Worm (Caenorhabditis elegans): ENCODE measurements around the gene sod-4.

Gene sod-4

ce11 chrIII:9467857-9468256, 32.3 kb downstream of the sod-4 start, which contains the start of gene tag-342:
Gene tag-342, plus strand, starts transcription at chrIII:9468157.
- TF ChIP-seq ZK546.5 (tag; optimal IDR thresholded peaks at IDR 0.05) (no peak), nhr-11 (tag; optimal IDR thresholded peaks at IDR 0.05) (no peak), nfya-1 (tag; optimal IDR thresholded peaks at IDR 0.05; ENCODE audit: insufficient read depth) (no peak), ceh-28 (tag; optimal IDR thresholded peaks at IDR 0.05) (no peak)

ce11 chrIII:9467095-9467494, 33.1 kb downstream of the sod-4 start, which contains the start of gene baf-1:
Gene baf-1, plus strand, starts transcription at chrIII:9467464.
- peak; percentile 30 for TF ChIP-seq skn-1 (tag; optimal IDR thresholded peaks at IDR 0.05)
- TF ChIP-seq nhr-12 (tag; optimal IDR thresholded peaks at IDR 0.05): no peak
- TF ChIP-seq hmg-11 (tag; optimal IDR thresholded peaks at IDR 0.05): peak; percentile 27
- TF ChIP-seq mdl-1 (tag; optimal IDR thresholded peaks at IDR 0.05): no peak
- no peak for TF ChIP-seq daf-12 (tag; optimal IDR thresholded peaks at IDR 0.05)
- TF ChIP-seq lin-39 (tag; optimal IDR thresholded peaks at IDR 0.05): peak; percentile 13
- TF ChIP-seq lin-15B (tag; optimal IDR thresholded peaks at IDR 0.05): peak; percentile 78
- no peak for TF ChIP-seq mml-1 (tag; optimal IDR thresholded peaks at IDR 0.05)
- TF ChIP-seq pha-4 (tag; optimal IDR thresholded peaks at IDR 0.05): peak; percentile 84
- peak; percentile 74 for TF ChIP-seq nhr-25 (tag; optimal IDR thresholded peaks at IDR 0.05)
- peak; percentile 50 for TF ChIP-seq elt-2 (tag; optimal IDR thresholded peaks at IDR 0.05)
- TF ChIP-seq unc-62 (GFP tag; optimal IDR thresholded peaks at IDR 0.05): no peak
- TF ChIP-seq ama-1 (optimal IDR thresholded peaks at IDR 0.05): peak; percentile 12
- TF ChIP-seq lsy-12 (tag; optimal IDR thresholded peaks at IDR 0.05): no peak
- TF ChIP-seq elt-1 (tag; optimal IDR thresholded peaks at IDR 0.05): no peak
- peak; percentile 70 for TF ChIP-seq nfya-1 (tag; optimal IDR thresholded peaks at IDR 0.05; ENCODE audit: insufficient read depth)
- peak; percentile 68 for TF ChIP-seq nhr-23 (tag; optimal IDR thresholded peaks at IDR 0.05)
- TF ChIP-seq nhr-11 (tag; optimal IDR thresholded peaks at IDR 0.05): no peak
- peak; percentile 49 for TF ChIP-seq nhr-43 (tag; optimal IDR thresholded peaks at IDR 0.05; ENCODE audit: poor library complexity, severe bottlenecking)
- TF ChIP-seq pqm-1 (tag; optimal IDR thresholded peaks at IDR 0.05): peak; percentile 16
- peak; percentile 51 for TF ChIP-seq snpc-4 (tag; optimal IDR thresholded peaks at IDR 0.05)
- peak; percentile 27 for TF ChIP-seq jun-1 (tag; optimal IDR thresholded peaks at IDR 0.05)
- TF ChIP-seq R02D3.7 (tag; optimal IDR thresholded peaks at IDR 0.05): peak; percentile 23
- TF ChIP-seq egl-27 (tag; optimal IDR thresholded peaks at IDR 0.05): no peak
- no peak for TF ChIP-seq nhr-237 (tag; optimal IDR thresholded peaks at IDR 0.05)
- TF ChIP-seq tbx-2 (tag; optimal IDR thresholded peaks at IDR 0.05): no peak
- TF ChIP-seq ceh-28 (tag; optimal IDR thresholded peaks at IDR 0.05): peak; percentile 51

ce11 chrIII:9465865-9466264, 34.3 kb downstream of the sod-4 start, which contains the start of gene B0464.6:
Gene B0464.6, minus strand, starts transcription at chrIII:9465965.
- no peak for TF ChIP-seq hmg-11 (tag; optimal IDR thresholded peaks at IDR 0.05)
- no peak for TF ChIP-seq tbx-2 (tag; optimal IDR thresholded peaks at IDR 0.05)
- TF ChIP-seq mml-1 (tag; optimal IDR thresholded peaks at IDR 0.05): no peak
- no peak for TF ChIP-seq nhr-12 (tag; optimal IDR thresholded peaks at IDR 0.05)
- TF ChIP-seq ceh-28 (tag; optimal IDR thresholded peaks at IDR 0.05): no peak
- TF ChIP-seq lin-15B (tag; optimal IDR thresholded peaks at IDR 0.05): no peak
- TF ChIP-seq fkh-2 (tag; optimal IDR thresholded peaks at IDR 0.05): no peak
- no peak for TF ChIP-seq nhr-25 (tag; optimal IDR thresholded peaks at IDR 0.05)
- TF ChIP-seq skn-1 (tag; optimal IDR thresholded peaks at IDR 0.05): no peak
- TF ChIP-seq zag-1 (tag; optimal IDR thresholded peaks at IDR 0.05): no peak
- no peak for TF ChIP-seq elt-3 (tag; optimal IDR thresholded peaks at IDR 0.05)
- TF ChIP-seq pqm-1 (tag; optimal IDR thresholded peaks at IDR 0.05): no peak
- TF ChIP-seq elt-2 (tag; optimal IDR thresholded peaks at IDR 0.05): no peak

- TF ChIP-seq elt-2 (tag; optimal IDR thresholded peaks at IDR 0.05) (peak; percentile 10), egl-27 (tag; optimal IDR thresholded peaks at IDR 0.05) (no peak), ama-1 (optimal IDR thresholded peaks at IDR 0.05) (no peak), sea-2 (GFP tag; optimal IDR thresholded peaks at IDR 0.05) (no peak), pha-4 (tag; optimal IDR thresholded peaks at IDR 0.05) (peak; percentile 64), nhr-43 (tag; optimal IDR thresholded peaks at IDR 0.05; ENCODE audit: poor library complexity, severe bottlenecking) (peak; percentile 77), ztf-11 (tag; optimal IDR thresholded peaks at IDR 0.05) (no peak), nfya-1 (tag; optimal IDR thresholded peaks at IDR 0.05; ENCODE audit: insufficient read depth) (peak; percentile 35), lsy-12 (tag; optimal IDR thresholded peaks at IDR 0.05) (peak; percentile 21), fos-1 (tag; optimal IDR thresholded peaks at IDR 0.05) (no peak), ztf-4 (tag; optimal IDR thresholded peaks at IDR 0.05) (no peak), tbx-2 (tag; optimal IDR thresholded peaks at IDR 0.05) (no peak), elt-3 (tag; optimal IDR thresholded peaks at IDR 0.05) (no peak), nhr-25 (tag; optimal IDR thresholded peaks at IDR 0.05) (no peak), nhr-237 (tag; optimal IDR thresholded peaks at IDR 0.05) (no peak), nhr-12 (tag; optimal IDR thresholded peaks at IDR 0.05) (no peak), skn-1 (tag; optimal IDR thresholded peaks at IDR 0.05) (no peak), hmg-11 (tag; optimal IDR thresholded peaks at IDR 0.05) (peak; percentile 8), nhr-23 (tag; optimal IDR thresholded peaks at IDR 0.05) (peak; percentile 66), pqm-1 (tag; optimal IDR thresholded peaks at IDR 0.05) (peak; percentile 42), lin-15B (tag; optimal IDR thresholded peaks at IDR 0.05) (peak; percentile 79), ceh-28 (tag; optimal IDR thresholded peaks at IDR 0.05) (no peak)
These were observed 34.8 kb downstream of the sod-4 start, which contains the start of gene B0464.9 for ce11 chrIII:9465424-9465823. Gene B0464.9, plus strand, starts transcription at chrIII:9465767.
